Fruit fly (Drosophila melanogaster) whole organism, embryonic: ENCODE results near the gene Tnpo.
A peak's percentile ranks its signal among the peaks of the same experiment; 100 is the strongest.

Experiments used
- CG10267 ChIP-seq: fragments of 200-800 bp; sonication (Bioruptor generic); optimal IDR thresholded peaks from 2 replicates; lab custom pipeline; 2018; ENCODE audit warnings: missing biosample characterization, mild to moderate bottlenecking, missing genetic modification characterization, moderate library complexity
- CG11398 ChIP-seq: fragments of 200-800 bp; sonication (Bioruptor generic); optimal IDR thresholded peaks from 2 replicates; lab custom pipeline; 2016; ENCODE audit warnings: missing biosample characterization, missing genetic modification characterization
- CG12104 ChIP-seq: fragments of 200-800 bp; sonication (Bioruptor generic); optimal IDR thresholded peaks from 3 replicates; lab custom pipeline; 2016; ENCODE audit warnings: missing biosample characterization, missing genetic modification characterization
- CG1233 ChIP-seq: fragments of 200-800 bp; sonication (Bioruptor generic); optimal IDR thresholded peaks from 4 replicates; lab custom pipeline; 2018; ENCODE audit warnings: missing biosample characterization, mild to moderate bottlenecking, missing genetic modification characterization
- CG14667 ChIP-seq: fragments of 200-800 bp; sonication (Bioruptor generic); IDR thresholded peaks from 2 replicates; pipeline ENCODE4 v1.3.6; 2022; ENCODE audit warnings: missing biosample characterization, missing genetic modification characterization
- CG17912 ChIP-seq: fragments of 200-800 bp; sonication (Bioruptor generic); optimal IDR thresholded peaks from 2 replicates; lab custom pipeline; 2018; ENCODE audit warnings: missing biosample characterization, mild to moderate bottlenecking, missing genetic modification characterization
- CG18764 ChIP-seq: fragments of 200-800 bp; sonication (Bioruptor generic); optimal IDR thresholded peaks from 3 replicates; lab custom pipeline; 2016; ENCODE audit warnings: missing biosample characterization, missing genetic modification characterization
- CG31441 ChIP-seq: fragments of 200-800 bp; sonication (Bioruptor generic); IDR thresholded peaks from 2 replicates; pipeline ENCODE4 v1.3.6; 2022; ENCODE audit warnings: missing biosample characterization, missing genetic modification characterization
- CG32532 ChIP-seq: fragments of 200-800 bp; sonication (Bioruptor generic); IDR thresholded peaks from 2 replicates; pipeline ENCODE4 v1.3.6; 2022; ENCODE audit warnings: missing biosample characterization, missing genetic modification characterization
- CG33557 ChIP-seq: fragments of 200-800 bp; sonication (Bioruptor generic); optimal IDR thresholded peaks from 2 replicates; lab custom pipeline; 2019; ENCODE audit warnings: missing biosample characterization, mild to moderate bottlenecking, missing genetic modification characterization, moderate library complexity
- CG34422 ChIP-seq: fragments of 200-800 bp; sonication (Bioruptor generic); IDR thresholded peaks from 3 replicates; pipeline ENCODE4 v1.3.6; 2022; ENCODE audit warnings: missing biosample characterization, missing genetic modification characterization
- CG3995 ChIP-seq: fragments of 200-800 bp; sonication (Bioruptor generic); optimal IDR thresholded peaks from 3 replicates; lab custom pipeline; 2016; ENCODE audit warnings: missing biosample characterization, missing genetic modification characterization
- CG4328 ChIP-seq: fragments of 200-800 bp; sonication (Bioruptor generic); optimal IDR thresholded peaks from 3 replicates; lab custom pipeline; 2017; ENCODE audit warnings: missing biosample characterization, missing genetic modification reagents, missing genetic modification characterization
- CG4404 ChIP-seq: fragments of 200-800 bp; sonication (Bioruptor generic); IDR thresholded peaks from 2 replicates; pipeline ENCODE4 v1.3.6; 2022; ENCODE audit warnings: missing biosample characterization, missing genetic modification characterization
- CG4424 ChIP-seq: fragments of 200-800 bp; sonication (Bioruptor generic); optimal IDR thresholded peaks from 3 replicates; lab custom pipeline; 2016; ENCODE audit warnings: missing biosample characterization, missing genetic modification characterization
- CG6689 ChIP-seq: fragments of 200-800 bp; sonication (Bioruptor generic); IDR thresholded peaks from 2 replicates; pipeline ENCODE4 v1.3.6; 2022; ENCODE audit warnings: missing biosample characterization, missing genetic modification characterization
- CG6765 ChIP-seq: fragments of 200-800 bp; sonication (Bioruptor generic); optimal IDR thresholded peaks from 3 replicates; lab custom pipeline; 2017; ENCODE audit warnings: missing biosample characterization, mild to moderate bottlenecking, missing genetic modification characterization
- CG7372 ChIP-seq: fragments of 200-800 bp; sonication (Bioruptor generic); IDR thresholded peaks from 2 replicates; pipeline ENCODE4 v1.3.6; 2022; ENCODE audit warnings: missing biosample characterization, missing genetic modification characterization
- CTCF ChIP-seq: fragments of 200-800 bp; sonication (Bioruptor generic); optimal IDR thresholded peaks from 2 replicates; lab custom pipeline; 2017; ENCODE audit warnings: missing biosample characterization, mild to moderate bottlenecking, missing genetic modification characterization, moderate library complexity
- Camta ChIP-seq: fragments of 200-800 bp; sonication (Bioruptor generic); optimal IDR thresholded peaks from 2 replicates; lab custom pipeline; 2016; ENCODE audit warnings: missing biosample characterization, missing genetic modification characterization
- Dbx ChIP-seq: fragments of 200-800 bp; sonication (Bioruptor generic); IDR thresholded peaks from 3 replicates; pipeline ENCODE4 v1.3.6; 2022; ENCODE audit warnings: missing biosample characterization, missing genetic modification characterization
- Doc3 ChIP-seq: fragments of 200-800 bp; sonication (Bioruptor generic); IDR thresholded peaks from 3 replicates; pipeline ENCODE4 v1.3.6; 2022; ENCODE audit warnings: missing biosample characterization, missing genetic modification characterization; ENCODE audit not compliant: partially characterized antibody
- Med ChIP-seq: fragments of 200-800 bp; sonication (Bioruptor generic); peaks from one replicate; lab custom pipeline; 2016; ENCODE audit warnings: missing biosample characterization, missing genetic modification characterization, mild to moderate bottlenecking, inconsistent platforms, moderate library complexity
- Mes4 ChIP-seq: fragments of 200-800 bp; sonication (Bioruptor generic); optimal IDR thresholded peaks from 2 replicates; lab custom pipeline; 2016; ENCODE audit warnings: missing biosample characterization, missing genetic modification characterization
- Nf-YA ChIP-seq: fragments of 200-800 bp; sonication (Bioruptor generic); IDR thresholded peaks from 2 replicates; pipeline ENCODE4 v1.3.6; 2022; ENCODE audit warnings: missing biosample characterization, missing genetic modification characterization
- Oli ChIP-seq: fragments of 200-800 bp; sonication (Bioruptor generic); optimal IDR thresholded peaks from 2 replicates; lab custom pipeline; 2018; ENCODE audit warnings: missing biosample characterization, mild to moderate bottlenecking, missing genetic modification characterization, moderate library complexity
- aop ChIP-seq: fragments of 200-800 bp; sonication (Bioruptor generic); IDR thresholded peaks from 2 replicates; pipeline ENCODE4 v1.3.6; 2022; ENCODE audit warnings: missing biosample characterization, missing genetic modification characterization
- ash1 ChIP-seq: fragments of 200-800 bp; sonication (Bioruptor generic); optimal IDR thresholded peaks from 2 replicates; lab custom pipeline; 2018; ENCODE audit warnings: missing biosample characterization, mild to moderate bottlenecking, missing genetic modification characterization
- caup ChIP-seq: fragments of 200-800 bp; sonication (Bioruptor generic); optimal IDR thresholded peaks from 3 replicates; lab custom pipeline; 2017; ENCODE audit warnings: missing biosample characterization, mild to moderate bottlenecking, missing genetic modification characterization, moderate library complexity; ENCODE audit not compliant: severe bottlenecking
- crc ChIP-seq: fragments of 200-800 bp; sonication (Bioruptor generic); optimal IDR thresholded peaks from 2 replicates; lab custom pipeline; 2016; ENCODE audit warnings: missing biosample characterization, missing genetic modification characterization
- da ChIP-seq: fragments of 200-800 bp; sonication (Bioruptor generic); optimal IDR thresholded peaks from 2 replicates; lab custom pipeline; 2016; ENCODE audit warnings: missing biosample characterization, missing genetic modification characterization
- dati ChIP-seq: fragments of 200-800 bp; sonication (Bioruptor generic); IDR thresholded peaks from 2 replicates; pipeline ENCODE4 v1.3.6; 2022; ENCODE audit warnings: missing biosample characterization, missing genetic modification characterization
- fd64A ChIP-seq: fragments of 200-800 bp; sonication (Bioruptor generic); optimal IDR thresholded peaks from 3 replicates; lab custom pipeline; 2018; ENCODE audit warnings: missing biosample characterization, mild to moderate bottlenecking, missing genetic modification characterization
- grn ChIP-seq: fragments of 200-800 bp; sonication (Bioruptor generic); optimal IDR thresholded peaks from 3 replicates; lab custom pipeline; 2017; ENCODE audit warnings: missing biosample characterization, missing genetic modification characterization
- her ChIP-seq: fragments of 200-800 bp; sonication (Bioruptor generic); optimal IDR thresholded peaks from 2 replicates; lab custom pipeline; 2016; ENCODE audit warnings: missing biosample characterization, missing genetic modification characterization
- hth ChIP-seq: fragments of >200 bp; optimal IDR thresholded peaks from 2 replicates; lab custom pipeline; 2017; ENCODE audit warnings: inconsistent platforms
- lov ChIP-seq, 2 experiments: fragments of 200-800 bp in 1 of 2; fragments of >200 bp in 1 of 2; sonication (Bioruptor generic) in 1 of 2; IDR thresholded peaks in 1 of 2; optimal IDR thresholded peaks in 1 of 2; 2 replicates in 1 of 2; 3 replicates in 1 of 2; pipeline versions ENCODE4 v1.3.6 to Lab custom; 2017 to 2022; ENCODE audit warnings: missing biosample characterization in 1 of 2, missing genetic modification characterization in 1 of 2
- nerfin-2 ChIP-seq: fragments of 200-800 bp; sonication (Bioruptor generic); IDR thresholded peaks from 2 replicates; pipeline ENCODE4 v1.3.6; 2022; ENCODE audit warnings: missing biosample characterization, missing genetic modification characterization; ENCODE audit not compliant: partially characterized antibody
- otp ChIP-seq: fragments of 200-800 bp; sonication (Bioruptor generic); IDR thresholded peaks from 3 replicates; pipeline ENCODE4, ENCODE4 v1.3.6; 2022; ENCODE audit warnings: missing biosample characterization, missing genetic modification characterization
- pb ChIP-seq: fragments of 200-800 bp; sonication (Bioruptor generic); optimal IDR thresholded peaks from 3 replicates; lab custom pipeline; 2016; ENCODE audit warnings: missing biosample characterization, missing genetic modification characterization
- pfk ChIP-seq: fragments of 200-800 bp; sonication (Bioruptor generic); optimal IDR thresholded peaks from 2 replicates; lab custom pipeline; 2018; ENCODE audit warnings: missing biosample characterization, mild to moderate bottlenecking, missing genetic modification characterization, moderate library complexity
- phol ChIP-seq: fragments of 200-800 bp; sonication (Bioruptor generic); optimal IDR thresholded peaks from 3 replicates; lab custom pipeline; 2018; ENCODE audit warnings: missing biosample characterization, mild to moderate bottlenecking, missing genetic modification characterization, moderate library complexity
- repo ChIP-seq: fragments of 200-800 bp; sonication (Bioruptor generic); optimal IDR thresholded peaks from 2 replicates; lab custom pipeline; 2016; ENCODE audit warnings: missing biosample characterization, missing genetic modification characterization
- ro ChIP-seq: fragments of 200-800 bp; sonication (Bioruptor generic); IDR thresholded peaks from 2 replicates; pipeline ENCODE4 v1.3.6; 2022; ENCODE audit warnings: missing biosample characterization, missing genetic modification characterization
- tll ChIP-seq, 2 experiments: fragments of 200-800 bp in 1 of 2; fragments of >200 bp in 1 of 2; sonication (Bioruptor generic) in 1 of 2; optimal IDR thresholded peaks; 2 replicates each; lab custom pipeline; 2017 to 2019; ENCODE audit warnings: missing biosample characterization in 2 of 2, missing genetic modification characterization in 2 of 2, mild to moderate bottlenecking in 1 of 2, moderate library complexity in 1 of 2
- trem ChIP-seq: fragments of 200-800 bp; optimal IDR thresholded peaks from 3 replicates; lab custom pipeline; 2019; ENCODE audit warnings: missing biosample characterization, mild to moderate bottlenecking, missing genetic modification characterization, moderate library complexity
- tup ChIP-seq: fragments of 200-800 bp; sonication (Bioruptor generic); optimal IDR thresholded peaks from 2 replicates; lab custom pipeline; 2016; ENCODE audit warnings: missing biosample characterization, mild to moderate bottlenecking, missing genetic modification characterization, moderate library complexity
- twi ChIP-seq: fragments of 200-800 bp; optimal IDR thresholded peaks from 2 replicates; lab custom pipeline; 2019; ENCODE audit warnings: missing biosample characterization, mild to moderate bottlenecking, missing genetic modification characterization, moderate library complexity
- vfl ChIP-seq: fragments of 200-800 bp; sonication (Bioruptor generic); optimal IDR thresholded peaks from 2 replicates; lab custom pipeline; 2016; ENCODE audit warnings: missing biosample characterization, missing genetic modification characterization
- vvl ChIP-seq: fragments of 200-800 bp; sonication (Bioruptor generic); IDR thresholded peaks from 2 replicates; pipeline ENCODE4 v1.3.6; 2022; ENCODE audit warnings: missing biosample characterization, missing genetic modification characterization
- wdn ChIP-seq: fragments of 200-800 bp; sonication (Bioruptor generic); IDR thresholded peaks from 2 replicates; pipeline ENCODE4 v1.3.6; 2022; ENCODE audit warnings: missing biosample characterization, missing genetic modification characterization
- zen ChIP-seq: fragments of 200-800 bp; sonication (Bioruptor generic); optimal IDR thresholded peaks from 3 replicates; lab custom pipeline; 2018; ENCODE audit warnings: missing biosample characterization, mild to moderate bottlenecking, missing genetic modification characterization, moderate library complexity

The Tnpo gene

DNA sequence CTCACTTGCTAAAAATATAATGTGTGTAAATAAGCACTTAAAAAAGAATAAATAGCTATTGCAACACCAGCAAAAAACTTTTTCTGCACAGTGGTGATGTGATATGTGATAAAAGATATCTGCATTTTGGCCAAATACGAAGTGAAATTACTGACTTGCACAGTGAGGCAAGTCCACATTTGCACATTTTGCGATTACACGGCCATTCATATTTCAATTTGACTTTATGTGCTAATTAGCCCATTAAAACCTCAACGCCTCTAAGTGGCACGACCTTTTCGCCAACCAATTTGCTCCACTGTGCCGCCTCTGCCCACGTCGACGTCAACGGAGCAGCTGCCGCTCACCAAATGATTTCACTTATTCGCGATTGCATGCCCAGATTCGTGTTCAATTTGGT, 26.9 kb downstream of the Tnpo start, which contains the start of gene CG33946 (continued):
- TF ChIP-seq zen (tag; lab: Kevin White, UChicago) (no peak), caup (GFP tag; lab: Kevin White, UChicago) (no peak), CG4424 (GFP tag; lab: Kevin White, UChicago) (peak; percentile 35), crc (GFP tag; lab: Kevin White, UChicago) (no peak), ro (GFP tag; lab: Robert Waterston, UW) (no peak), repo (GFP tag; lab: Kevin White, UChicago) (no peak), CG33557 (GFP tag; lab: Kevin White, UChicago) (no peak), CG4404 (GFP tag; lab: Robert Waterston, UW) (peak; percentile 54), phol (peak; percentile 43), Med (GFP tag; lab: Kevin White, UChicago) (peak; percentile 82), CG1233 (GFP tag; lab: Kevin White, UChicago) (no peak), CG17912 (GFP tag; lab: Kevin White, UChicago) (no peak), fd64A (GFP tag; lab: Kevin White, UChicago) (no peak), pfk (GFP tag; lab: Kevin White, UChicago) (no peak), tup (GFP tag; lab: Kevin White, UChicago) (no peak), grn (GFP tag; lab: Kevin White, UChicago) (no peak), CG6765 (GFP tag; lab: Kevin White, UChicago) (no peak), CG31441 (GFP tag; lab: Robert Waterston, UW) (no peak), otp (0 out of 3 replicates have a peak, but pooled peaks have one; percentile 22), Dbx (GFP tag; lab: Robert Waterston, UW) (no peak), CG18764 (GFP tag; lab: Kevin White, UChicago) (no peak), CG12104 (GFP tag; lab: Kevin White, UChicago) (no peak), CG6689 (GFP tag; lab: Robert Waterston, UW) (peak; percentile 59; the same call in 1 of the 2 replicates), CG32532 (0 out of 2 replicates have a peak, but pooled peaks have one; percentile 19), CG3995 (GFP tag; lab: Kevin White, UChicago) (no peak), nerfin-2 (GFP tag; lab: Robert Waterston, UW) (no peak), CG14667 (GFP tag; lab: Robert Waterston, UW) (0 out of 2 replicates have a peak, but pooled peaks have one; percentile 5), Doc3 (GFP tag; lab: Robert Waterston, UW) (no peak), Mes4 (GFP tag; lab: Kevin White, UChicago) (no peak), trem (tag; lab: Kevin White, UChicago) (no peak), wdn (peak; percentile 9; the same call in 1 of the 2 replicates), lov (optimal IDR thresholded peaks at IDR 0.05; lab: Kevin White, UChicago) (no peak), lov (GFP tag; IDR thresholded peaks at IDR 0.05; lab: Robert Waterston, UW) (no peak), vfl (no peak), CG10267 (tag; lab: Kevin White, UChicago) (no peak), CG11398 (GFP tag; lab: Kevin White, UChicago) (no peak), CG4328 (no peak), CG7372 (GFP tag; lab: Robert Waterston, UW) (no peak), aop (GFP tag; lab: Robert Waterston, UW) (no peak), dati (no peak), CG34422 (GFP tag; lab: Robert Waterston, UW) (peak; percentile 35; the same call in 1 of the 3 replicates), pb (GFP tag; lab: Kevin White, UChicago) (no peak), ash1 (GFP tag; lab: Kevin White, UChicago) (no peak), da (GFP tag; lab: Kevin White, UChicago) (no peak), CTCF (GFP tag; lab: Kevin White, UChicago) (no peak), Camta (no peak), her (GFP tag; lab: Kevin White, UChicago) (no peak), Nf-YA (GFP tag; lab: Robert Waterston, UW) (no peak), hth (no peak), tll (GFP tag; optimal IDR thresholded peaks at IDR 0.05; lab: Kevin White, UChicago) (no peak), twi (tag; lab: Kevin White, UChicago) (no peak), vvl (GFP tag; lab: Robert Waterston, UW) (no peak), Oli (tag; lab: Kevin White, UChicago) (peak; percentile 6)
